Fruit fly (Drosophila melanogaster) whole organism, embryonic: ENCODE data around the gene CG46311.

Source experiments
- Bdp1 ChIP-seq: fragments of 200-800 bp; sonication (Bioruptor generic); optimal IDR thresholded peaks from 3 replicates; lab custom pipeline; 2016; ENCODE audit warnings: missing biosample characterization, missing genetic modification characterization
- Blimp-1 ChIP-seq: fragments of 200-800 bp; sonication (Bioruptor generic); optimal IDR thresholded peaks from 3 replicates; lab custom pipeline; 2018; ENCODE audit warnings: missing biosample characterization, missing genetic modification characterization, mild to moderate bottlenecking, moderate library complexity, missing genetic modification reagents
- CG10321 ChIP-seq: fragments of 200-800 bp; sonication (Bioruptor generic); IDR thresholded peaks from 2 replicates; pipeline ENCODE4 v1.3.6; 2022; ENCODE audit warnings: missing biosample characterization, missing genetic modification characterization
- CG10654 ChIP-seq: fragments of 200-800 bp; sonication (Bioruptor generic); optimal IDR thresholded peaks from 2 replicates; lab custom pipeline; 2016; ENCODE audit warnings: missing biosample characterization, missing genetic modification characterization
- CG11398 ChIP-seq: fragments of 200-800 bp; sonication (Bioruptor generic); optimal IDR thresholded peaks from 2 replicates; lab custom pipeline; 2016; ENCODE audit warnings: missing biosample characterization, missing genetic modification characterization
- CG12236 ChIP-seq: fragments of 200-800 bp; sonication (Bioruptor generic); optimal IDR thresholded peaks from 2 replicates; lab custom pipeline; 2016; ENCODE audit warnings: missing biosample characterization, missing genetic modification characterization
- CG1233 ChIP-seq: fragments of 200-800 bp; sonication (Bioruptor generic); optimal IDR thresholded peaks from 4 replicates; lab custom pipeline; 2018; ENCODE audit warnings: missing biosample characterization, mild to moderate bottlenecking, missing genetic modification characterization
- CG12659 ChIP-seq: fragments of 200-800 bp; sonication (Bioruptor generic); optimal IDR thresholded peaks from 3 replicates; lab custom pipeline; 2017; ENCODE audit warnings: mild to moderate bottlenecking, missing biosample characterization, missing genetic modification reagents, missing genetic modification characterization
- CG15011 ChIP-seq: fragments of 200-800 bp; sonication (Bioruptor generic); optimal IDR thresholded peaks from 3 replicates; lab custom pipeline; 2018; ENCODE audit warnings: missing biosample characterization, mild to moderate bottlenecking, missing genetic modification characterization
- CG15479 ChIP-seq: fragments of 200-800 bp; sonication (Bioruptor generic); optimal IDR thresholded peaks from 3 replicates; lab custom pipeline; 2019; ENCODE audit warnings: missing biosample characterization, mild to moderate bottlenecking, missing genetic modification characterization, moderate library complexity
- CG16813 ChIP-seq: fragments of 200-800 bp; sonication (Bioruptor generic); IDR thresholded peaks from 3 replicates; pipeline ENCODE4 v1.3.6; 2022; ENCODE audit warnings: missing biosample characterization, missing genetic modification characterization; ENCODE audit not compliant: partially characterized antibody
- CG2202 ChIP-seq: fragments of 200-800 bp; sonication (Bioruptor generic); optimal IDR thresholded peaks from 2 replicates; lab custom pipeline; 2018; ENCODE audit warnings: missing biosample characterization, mild to moderate bottlenecking, missing genetic modification characterization
- CG30403 ChIP-seq: fragments of 200-800 bp; sonication (Bioruptor generic); optimal IDR thresholded peaks from 3 replicates; lab custom pipeline; 2016; ENCODE audit warnings: missing biosample characterization, missing genetic modification characterization
- CG31224 ChIP-seq: fragments of 200-800 bp; sonication (Bioruptor generic); IDR thresholded peaks from 2 replicates; pipeline ENCODE4 v1.3.6; 2022; ENCODE audit warnings: missing biosample characterization, missing genetic modification characterization
- CG31365 ChIP-seq: fragments of 200-800 bp; sonication (Bioruptor generic); optimal IDR thresholded peaks from 2 replicates; lab custom pipeline; 2018; ENCODE audit warnings: missing biosample characterization, mild to moderate bottlenecking, missing genetic modification characterization
- CG3163 ChIP-seq: fragments of 200-800 bp; sonication (Bioruptor generic); optimal IDR thresholded peaks from 3 replicates; lab custom pipeline; 2016; ENCODE audit warnings: missing biosample characterization, missing genetic modification characterization
- CG3995 ChIP-seq: fragments of 200-800 bp; sonication (Bioruptor generic); optimal IDR thresholded peaks from 3 replicates; lab custom pipeline; 2016; ENCODE audit warnings: missing biosample characterization, missing genetic modification characterization
- CG4328 ChIP-seq: fragments of 200-800 bp; sonication (Bioruptor generic); optimal IDR thresholded peaks from 3 replicates; lab custom pipeline; 2017; ENCODE audit warnings: missing biosample characterization, missing genetic modification reagents, missing genetic modification characterization
- CG4404 ChIP-seq: fragments of 200-800 bp; sonication (Bioruptor generic); IDR thresholded peaks from 2 replicates; pipeline ENCODE4 v1.3.6; 2022; ENCODE audit warnings: missing biosample characterization, missing genetic modification characterization
- CG5953 ChIP-seq: fragments of 200-800 bp; sonication (Bioruptor generic); IDR thresholded peaks from 2 replicates; pipeline ENCODE4 v1.3.6; 2022; ENCODE audit warnings: missing biosample characterization, missing genetic modification characterization
- CG6765 ChIP-seq: fragments of 200-800 bp; sonication (Bioruptor generic); optimal IDR thresholded peaks from 3 replicates; lab custom pipeline; 2017; ENCODE audit warnings: missing biosample characterization, mild to moderate bottlenecking, missing genetic modification characterization
- CG6813 ChIP-seq: fragments of 200-800 bp; sonication (Bioruptor generic); optimal IDR thresholded peaks from 2 replicates; lab custom pipeline; 2017; ENCODE audit warnings: missing biosample characterization, missing genetic modification characterization, mild to moderate bottlenecking, moderate library complexity, missing genetic modification reagents
- CG7987 ChIP-seq: fragments of 200-800 bp; sonication (Bioruptor generic); optimal IDR thresholded peaks from 2 replicates; lab custom pipeline; 2018; ENCODE audit warnings: missing biosample characterization, mild to moderate bottlenecking, missing genetic modification characterization, moderate library complexity
- CG8281 ChIP-seq: fragments of 200-800 bp; sonication (Bioruptor generic); optimal IDR thresholded peaks from 2 replicates; lab custom pipeline; 2018; ENCODE audit warnings: missing biosample characterization, mild to moderate bottlenecking, missing genetic modification characterization, moderate library complexity
- CG9817 ChIP-seq: fragments of 200-800 bp; sonication (Bioruptor generic); optimal IDR thresholded peaks from 2 replicates; lab custom pipeline; 2018; ENCODE audit warnings: missing biosample characterization, mild to moderate bottlenecking, missing genetic modification characterization, moderate library complexity
- Dfd ChIP-seq, 2 experiments: fragments of >200 bp; optimal IDR thresholded peaks; 2 replicates each; lab custom pipeline; 2017; ENCODE audit warnings: missing biosample characterization in 2 of 2, missing genetic modification characterization in 2 of 2
- Dip3 ChIP-seq: fragments of 200-800 bp; sonication (Bioruptor generic); optimal IDR thresholded peaks from 3 replicates; lab custom pipeline; 2016; ENCODE audit warnings: missing biosample characterization, missing genetic modification characterization
- ERR ChIP-seq: fragments of 200-800 bp; sonication (Bioruptor generic); optimal IDR thresholded peaks from 2 replicates; lab custom pipeline; 2016; ENCODE audit warnings: missing biosample characterization, missing genetic modification characterization
- Hr78 ChIP-seq, 2 experiments: fragments of 200-800 bp in 1 of 2; fragments of >200 bp in 1 of 2; sonication (Bioruptor generic) in 1 of 2; optimal IDR thresholded peaks; 2 replicates each; lab custom pipeline; 2017 to 2019; ENCODE audit warnings: missing biosample characterization in 2 of 2, missing genetic modification characterization in 2 of 2, mild to moderate bottlenecking in 1 of 2, moderate library complexity in 1 of 2
- Oaz ChIP-seq: fragments of 200-800 bp; sonication (Bioruptor generic); IDR thresholded peaks from 2 replicates; pipeline ENCODE4 v1.3.6; 2022; ENCODE audit warnings: missing biosample characterization, missing genetic modification characterization
- Side ChIP-seq: fragments of 200-800 bp; sonication (Bioruptor generic); optimal IDR thresholded peaks from 2 replicates; lab custom pipeline; 2016; ENCODE audit warnings: missing biosample characterization, missing genetic modification characterization
- al ChIP-seq: fragments of 200-800 bp; sonication (Bioruptor generic); IDR thresholded peaks from 2 replicates; pipeline ENCODE4 v1.3.6; 2022; ENCODE audit warnings: missing biosample characterization, missing genetic modification characterization
- bowl ChIP-seq: fragments of 200-800 bp; sonication (Bioruptor generic); IDR thresholded peaks from 2 replicates; pipeline ENCODE4 v1.3.6; 2022; ENCODE audit warnings: missing biosample characterization, missing genetic modification characterization
- ci ChIP-seq: fragments of 200-800 bp; sonication (Bioruptor generic); IDR thresholded peaks from 3 replicates; pipeline ENCODE4 v1.3.6; 2022; ENCODE audit warnings: missing biosample characterization, missing genetic modification characterization
- dmrt11E ChIP-seq: fragments of 200-800 bp; sonication (Bioruptor generic); optimal IDR thresholded peaks from 3 replicates; lab custom pipeline; 2018; ENCODE audit warnings: missing biosample characterization, mild to moderate bottlenecking, missing genetic modification characterization, moderate library complexity
- dysf ChIP-seq: fragments of 200-800 bp; sonication (Bioruptor generic); IDR thresholded peaks from 3 replicates; pipeline ENCODE4 v1.3.6; 2022; ENCODE audit warnings: missing biosample characterization, missing genetic modification characterization
- emc ChIP-seq: fragments of 200-800 bp; sonication (Bioruptor generic); optimal IDR thresholded peaks from 2 replicates; lab custom pipeline; 2016; ENCODE audit warnings: missing biosample characterization, missing genetic modification characterization
- exex ChIP-seq: fragments of 200-800 bp; sonication (Bioruptor generic); optimal IDR thresholded peaks from 4 replicates; lab custom pipeline; 2018; ENCODE audit warnings: missing biosample characterization, mild to moderate bottlenecking, missing genetic modification characterization, moderate library complexity
- eyg ChIP-seq: fragments of 200-800 bp; sonication (Bioruptor generic); optimal IDR thresholded peaks from 3 replicates; lab custom pipeline; 2016; ENCODE audit warnings: missing biosample characterization, missing genetic modification characterization
- fd96Cb ChIP-seq: fragments of 200-800 bp; sonication (Bioruptor generic); optimal IDR thresholded peaks from 2 replicates; lab custom pipeline; 2018; ENCODE audit warnings: missing biosample characterization, mild to moderate bottlenecking, missing genetic modification characterization, moderate library complexity
- ham ChIP-seq: fragments of 200-800 bp; sonication (Bioruptor generic); IDR thresholded peaks from 2 replicates; pipeline ENCODE4 v1.3.6; 2022; ENCODE audit warnings: missing biosample characterization, missing genetic modification characterization
- lilli ChIP-seq: fragments of 200-800 bp; sonication (Bioruptor generic); optimal IDR thresholded peaks from 3 replicates; lab custom pipeline; 2016; ENCODE audit warnings: missing biosample characterization, missing genetic modification characterization
- nerfin-2 ChIP-seq: fragments of 200-800 bp; sonication (Bioruptor generic); IDR thresholded peaks from 2 replicates; pipeline ENCODE4 v1.3.6; 2022; ENCODE audit warnings: missing biosample characterization, missing genetic modification characterization; ENCODE audit not compliant: partially characterized antibody
- onecut ChIP-seq: fragments of 200-800 bp; sonication (Bioruptor generic); IDR thresholded peaks from 2 replicates; pipeline ENCODE4 v1.3.6; 2022; ENCODE audit warnings: missing biosample characterization, missing genetic modification characterization
- p53 ChIP-seq: fragments of 200-800 bp; sonication (Bioruptor generic); optimal IDR thresholded peaks from 2 replicates; lab custom pipeline; 2016; ENCODE audit warnings: missing biosample characterization, missing genetic modification characterization
- pita ChIP-seq: fragments of 200-800 bp; sonication (Bioruptor generic); optimal IDR thresholded peaks from 2 replicates; lab custom pipeline; 2017; ENCODE audit warnings: missing biosample characterization, mild to moderate bottlenecking, missing genetic modification characterization
- pnt ChIP-seq: fragments of 200-800 bp; sonication (Bioruptor generic); optimal IDR thresholded peaks from 3 replicates; lab custom pipeline; 2016; ENCODE audit warnings: missing biosample characterization, missing genetic modification characterization
- pum ChIP-seq: fragments of 200-800 bp; sonication (Bioruptor generic); optimal IDR thresholded peaks from 2 replicates; lab custom pipeline; 2016; ENCODE audit warnings: missing biosample characterization, missing genetic modification characterization
- sens-2 ChIP-seq: fragments of 200-800 bp; sonication (Bioruptor generic); IDR thresholded peaks from 2 replicates; pipeline ENCODE4 v1.3.6; 2022; ENCODE audit warnings: missing biosample characterization, missing genetic modification characterization
- twi ChIP-seq: fragments of 200-800 bp; optimal IDR thresholded peaks from 2 replicates; lab custom pipeline; 2019; ENCODE audit warnings: missing biosample characterization, mild to moderate bottlenecking, missing genetic modification characterization, moderate library complexity
- usp ChIP-seq: fragments of >200 bp; optimal IDR thresholded peaks from 2 replicates; lab custom pipeline; 2017; ENCODE audit warnings: missing biosample characterization, missing genetic modification characterization
- wor ChIP-seq: fragments of 200-800 bp; sonication (Bioruptor generic); IDR thresholded peaks from 2 replicates; pipeline ENCODE4 v1.3.6; 2022; ENCODE audit warnings: missing biosample characterization, missing genetic modification characterization

Gene CG46311

DNA sequence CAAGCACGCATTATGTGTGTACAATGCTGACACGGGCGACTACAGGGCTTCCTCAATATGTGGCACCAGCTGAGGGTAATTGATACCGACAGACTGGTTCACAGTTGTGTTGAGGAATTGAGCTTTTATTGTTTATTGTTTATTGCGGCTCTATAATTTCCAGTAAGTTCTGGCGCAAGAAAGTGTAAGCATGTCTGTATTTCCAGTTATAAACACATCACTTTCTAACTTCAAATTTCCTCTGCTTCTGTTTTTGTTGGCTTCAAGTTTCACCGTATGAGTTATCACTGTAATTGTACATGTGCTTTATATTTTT is 62.9 kb downstream of the CG46311 start (continued):
- TF ChIP-seq dysf (GFP tag; lab: Robert Waterston, UW): peak; percentile 91
- peak; percentile 86 for TF ChIP-seq CG9817 (tag; lab: Kevin White, UChicago)
- TF ChIP-seq CG6813 (GFP tag; lab: Kevin White, UChicago): peak; percentile 79
- TF ChIP-seq CG10321 (GFP tag; lab: Robert Waterston, UW): no peak
- no peak for TF ChIP-seq CG15479
- peak; percentile 65 for TF ChIP-seq CG3163 (GFP tag; lab: Kevin White, UChicago)
- peak; percentile 55; the same call in 1 of the 2 replicates for TF ChIP-seq Oaz (GFP tag; lab: Robert Waterston, UW)
- TF ChIP-seq twi: peak; percentile 46
- peak; percentile 69 for TF ChIP-seq wor (GFP tag; lab: Robert Waterston, UW)
- peak in 1 of 2 experiments; percentile 57 for TF ChIP-seq Hr78 (GFP tag; optimal IDR thresholded peaks at IDR 0.05; lab: Kevin White, UChicago)
- TF ChIP-seq CG7987 (GFP tag; lab: Kevin White, UChicago): peak; percentile 72
- peak; percentile 67 for TF ChIP-seq al (GFP tag; lab: Robert Waterston, UW)
- 0 out of 2 replicates have a peak, but pooled peaks have one; percentile 19 for TF ChIP-seq CG5953
- peak; percentile 54 for TF ChIP-seq Bdp1
- TF ChIP-seq ham (GFP tag; lab: Robert Waterston, UW): peak; percentile 7; the same call in 1 of the 2 replicates
- TF ChIP-seq eyg: peak; percentile 22
- peak; percentile 74 for TF ChIP-seq CG1233
- TF ChIP-seq sens-2 (GFP tag; lab: Robert Waterston, UW): no peak
- TF ChIP-seq CG3995 (GFP tag; lab: Kevin White, UChicago): peak; percentile 14
- TF ChIP-seq CG4328: peak; percentile 74
- TF ChIP-seq CG30403 (GFP tag; lab: Kevin White, UChicago): peak; percentile 76
- peak; percentile 40 for TF ChIP-seq CG31365
- TF ChIP-seq bowl: no peak
- TF ChIP-seq Dfd (GFP tag; optimal IDR thresholded peaks at IDR 0.05; lab: Kevin White, UChicago): no peak
- TF ChIP-seq lilli (GFP tag; lab: Kevin White, UChicago): peak; percentile 84
- TF ChIP-seq pum (GFP tag; lab: Kevin White, UChicago): peak; percentile 66
- TF ChIP-seq Side: peak; percentile 77
- TF ChIP-seq ci (GFP tag; lab: Robert Waterston, UW): peak; percentile 83
- TF ChIP-seq CG11398: peak; percentile 53
- no peak for TF ChIP-seq pita (GFP tag; lab: Kevin White, UChicago)
- peak; percentile 64 for TF ChIP-seq fd96Cb
- TF ChIP-seq CG10654: peak; percentile 58
- peak; percentile 70 for TF ChIP-seq CG31224
- TF ChIP-seq CG12236 (GFP tag; lab: Kevin White, UChicago): peak; percentile 37
- peak; percentile 77 for TF ChIP-seq Dip3 (GFP tag; lab: Kevin White, UChicago)
- peak; percentile 70 for TF ChIP-seq Blimp-1 (GFP tag; lab: Kevin White, UChicago)
- TF ChIP-seq pnt (GFP tag; lab: Kevin White, UChicago): peak; percentile 85
- peak; percentile 46 for TF ChIP-seq exex (tag; lab: Kevin White, UChicago)
- peak; percentile 73 for TF ChIP-seq CG12659 (GFP tag; lab: Kevin White, UChicago)
- no peak for TF ChIP-seq CG2202
- TF ChIP-seq CG16813 (GFP tag; lab: Robert Waterston, UW): no peak
- peak; percentile 29 for TF ChIP-seq emc
- peak; percentile 47 for TF ChIP-seq p53 (GFP tag; lab: Kevin White, UChicago)
- TF ChIP-seq CG6765 (GFP tag; lab: Kevin White, UChicago): peak; percentile 67
- TF ChIP-seq CG4404 (GFP tag; lab: Robert Waterston, UW): peak; percentile 58
- no peak for TF ChIP-seq nerfin-2
- peak; percentile 56 for TF ChIP-seq CG8281 (tag; lab: Kevin White, UChicago)
- TF ChIP-seq onecut (GFP tag; lab: Robert Waterston, UW): peak; percentile 49
- peak; percentile 13 for TF ChIP-seq CG15011 (GFP tag; lab: Kevin White, UChicago)
- no peak for TF ChIP-seq usp
- peak; percentile 43 for TF ChIP-seq dmrt11E (tag; lab: Kevin White, UChicago)
- peak; percentile 72 for TF ChIP-seq ERR
